Fruit fly (Drosophila melanogaster) whole organism, embryonic: ENCODE results near the gene Tmep.

Experiments
- CG10431 ChIP-seq: fragments of 200-800 bp; sonication (Bioruptor generic); optimal IDR thresholded peaks from 3 replicates; lab custom pipeline; 2018; ENCODE audit warnings: missing biosample characterization, mild to moderate bottlenecking, missing genetic modification characterization
- CG12071 ChIP-seq: fragments of 200-800 bp; sonication (Bioruptor generic); optimal IDR thresholded peaks from 3 replicates; lab custom pipeline; 2018; ENCODE audit warnings: missing biosample characterization, mild to moderate bottlenecking, missing genetic modification characterization
- CG12769 ChIP-seq: fragments of 200-800 bp; sonication (Bioruptor generic); optimal IDR thresholded peaks from 2 replicates; lab custom pipeline; 2019; ENCODE audit warnings: missing biosample characterization, mild to moderate bottlenecking, missing genetic modification characterization, moderate library complexity
- CG13424 ChIP-seq: fragments of 200-800 bp; sonication (Bioruptor generic); optimal IDR thresholded peaks from 2 replicates; lab custom pipeline; 2019; ENCODE audit warnings: missing biosample characterization, mild to moderate bottlenecking, missing genetic modification characterization, moderate library complexity
- CG14014 ChIP-seq: fragments of 200-800 bp; sonication (Bioruptor generic); IDR thresholded peaks from 2 replicates; pipeline ENCODE4 v1.3.6; 2022; ENCODE audit warnings: missing biosample characterization, missing genetic modification characterization
- CG15514 ChIP-seq: fragments of 200-800 bp; sonication (Bioruptor generic); optimal IDR thresholded peaks from 3 replicates; lab custom pipeline; 2017; ENCODE audit warnings: missing biosample characterization, missing genetic modification characterization, mild to moderate bottlenecking, moderate library complexity, missing genetic modification reagents
- CG17568 ChIP-seq: fragments of 200-800 bp; sonication (Bioruptor generic); optimal IDR thresholded peaks from 2 replicates; lab custom pipeline; 2018; ENCODE audit warnings: missing biosample characterization, mild to moderate bottlenecking, missing genetic modification characterization, moderate library complexity
- CG18262 ChIP-seq: fragments of 200-800 bp; optimal IDR thresholded peaks from 3 replicates; lab custom pipeline; 2019; ENCODE audit warnings: missing biosample characterization, mild to moderate bottlenecking, missing genetic modification characterization, moderate library complexity
- CG1832 ChIP-seq: fragments of 200-800 bp; sonication (Bioruptor generic); optimal IDR thresholded peaks from 2 replicates; lab custom pipeline; 2017; ENCODE audit warnings: missing biosample characterization, mild to moderate bottlenecking, missing genetic modification characterization, inconsistent platforms
- CG30403 ChIP-seq: fragments of 200-800 bp; sonication (Bioruptor generic); optimal IDR thresholded peaks from 3 replicates; lab custom pipeline; 2016; ENCODE audit warnings: missing biosample characterization, missing genetic modification characterization
- CG34376 ChIP-seq: fragments of 200-800 bp; sonication (Bioruptor generic); optimal IDR thresholded peaks from 2 replicates; lab custom pipeline; 2018; ENCODE audit warnings: missing biosample characterization, mild to moderate bottlenecking, missing genetic modification characterization
- CG4360 ChIP-seq: fragments of 200-800 bp; sonication (Bioruptor generic); IDR thresholded peaks from 2 replicates; pipeline ENCODE4 v1.3.6; 2022; ENCODE audit warnings: missing biosample characterization, missing genetic modification characterization
- CG4424 ChIP-seq: fragments of 200-800 bp; sonication (Bioruptor generic); optimal IDR thresholded peaks from 3 replicates; lab custom pipeline; 2016; ENCODE audit warnings: missing biosample characterization, missing genetic modification characterization
- CG6813 ChIP-seq: fragments of 200-800 bp; sonication (Bioruptor generic); optimal IDR thresholded peaks from 2 replicates; lab custom pipeline; 2017; ENCODE audit warnings: missing biosample characterization, missing genetic modification characterization, mild to moderate bottlenecking, moderate library complexity, missing genetic modification reagents
- CG8290 ChIP-seq, 3 experiments: fragments of 200-800 bp; sonication (Bioruptor generic); optimal IDR thresholded peaks; 2 replicates each; lab custom pipeline; 2016 to 2019; ENCODE audit warnings: missing biosample characterization in 3 of 3, missing genetic modification characterization in 3 of 3, mild to moderate bottlenecking in 2 of 3, moderate library complexity in 1 of 3
- CG8388 ChIP-seq: fragments of 200-800 bp; sonication (Bioruptor generic); optimal IDR thresholded peaks from 2 replicates; lab custom pipeline; 2019; ENCODE audit warnings: missing biosample characterization, mild to moderate bottlenecking, missing genetic modification characterization, moderate library complexity
- CHES-1-like ChIP-seq: fragments of 200-800 bp; sonication (Bioruptor generic); optimal IDR thresholded peaks from 2 replicates; lab custom pipeline; 2016; ENCODE audit warnings: missing biosample characterization, missing genetic modification characterization
- D ChIP-seq, 2 experiments: fragments of 200-800 bp in 1 of 2; fragments of >200 bp in 1 of 2; sonication (Bioruptor generic) in 1 of 2; optimal IDR thresholded peaks; 2 replicates in 1 of 2; 3 replicates in 1 of 2; lab custom pipeline; 2017; ENCODE audit warnings: mild to moderate bottlenecking in 1 of 2, missing biosample characterization in 1 of 2, missing genetic modification characterization in 1 of 2, missing genetic modification reagents in 1 of 2
- Dbx ChIP-seq: fragments of 200-800 bp; sonication (Bioruptor generic); IDR thresholded peaks from 3 replicates; pipeline ENCODE4 v1.3.6; 2022; ENCODE audit warnings: missing biosample characterization, missing genetic modification characterization
- Dll ChIP-seq: fragments of 200-800 bp; sonication (Bioruptor generic); IDR thresholded peaks from 4 replicates; pipeline ENCODE4 v1.3.6; 2022; ENCODE audit warnings: missing biosample characterization, missing genetic modification characterization; ENCODE audit not compliant: partially characterized antibody
- Ets65A ChIP-seq: fragments of 200-800 bp; sonication (Bioruptor generic); peaks from one replicate; lab custom pipeline; 2016; ENCODE audit warnings: missing biosample characterization, missing genetic modification characterization
- Lpt ChIP-seq: fragments of >200 bp; optimal IDR thresholded peaks from 2 replicates; lab custom pipeline; 2018; ENCODE audit warnings: missing biosample characterization, missing genetic modification characterization
- Med ChIP-seq: fragments of 200-800 bp; sonication (Bioruptor generic); peaks from one replicate; lab custom pipeline; 2016; ENCODE audit warnings: missing biosample characterization, missing genetic modification characterization, mild to moderate bottlenecking, inconsistent platforms, moderate library complexity
- Pdp1 ChIP-seq, 2 experiments: fragments of 200-800 bp; sonication (Bioruptor generic); optimal IDR thresholded peaks; 3 replicates each; lab custom pipeline; 2016; ENCODE audit warnings: missing biosample characterization in 2 of 2, missing genetic modification characterization in 2 of 2, mild to moderate bottlenecking in 1 of 2, moderate library complexity in 1 of 2
- Sry-β ChIP-seq: fragments of 200-800 bp; sonication (Bioruptor generic); optimal IDR thresholded peaks from 2 replicates; lab custom pipeline; 2018; ENCODE audit warnings: missing biosample characterization, mild to moderate bottlenecking, missing genetic modification characterization, moderate library complexity
- Trl ChIP-seq, 3 experiments: fragments of >200 bp in 2 of 3; fragments of 200-800 bp in 1 of 3; sonication (Bioruptor generic) in 1 of 3; optimal IDR thresholded peaks; 2 replicates in 1 of 3; 3 replicates in 2 of 3; lab custom pipeline; 2016 to 2017; ENCODE audit warnings: missing biosample characterization in 1 of 3, missing genetic modification characterization in 1 of 3
- YL-1 ChIP-seq: fragments of 200-800 bp; sonication (Bioruptor generic); optimal IDR thresholded peaks from 3 replicates; lab custom pipeline; 2017; ENCODE audit warnings: missing biosample characterization, mild to moderate bottlenecking, missing genetic modification characterization
- aop ChIP-seq: fragments of 200-800 bp; sonication (Bioruptor generic); IDR thresholded peaks from 2 replicates; pipeline ENCODE4 v1.3.6; 2022; ENCODE audit warnings: missing biosample characterization, missing genetic modification characterization
- chm ChIP-seq: fragments of 200-800 bp; sonication (Bioruptor generic); IDR thresholded peaks from 2 replicates; pipeline ENCODE4 v1.3.6; 2022; ENCODE audit warnings: missing biosample characterization, missing genetic modification characterization
- dm ChIP-seq: fragments of 200-800 bp; sonication (Bioruptor generic); optimal IDR thresholded peaks from 3 replicates; lab custom pipeline; 2016; ENCODE audit warnings: missing biosample characterization, missing genetic modification characterization
- dmrt11E ChIP-seq: fragments of 200-800 bp; sonication (Bioruptor generic); optimal IDR thresholded peaks from 3 replicates; lab custom pipeline; 2018; ENCODE audit warnings: missing biosample characterization, mild to moderate bottlenecking, missing genetic modification characterization, moderate library complexity
- ftz-f1 ChIP-seq: fragments of 200-800 bp; sonication (Bioruptor generic); optimal IDR thresholded peaks from 2 replicates; lab custom pipeline; 2016; ENCODE audit warnings: missing biosample characterization, missing genetic modification characterization
- gcm ChIP-seq: fragments of 200-800 bp; sonication (Bioruptor generic); optimal IDR thresholded peaks from 2 replicates; lab custom pipeline; 2019; ENCODE audit warnings: missing biosample characterization, mild to moderate bottlenecking, missing genetic modification characterization, moderate library complexity
- ham ChIP-seq: fragments of 200-800 bp; sonication (Bioruptor generic); IDR thresholded peaks from 2 replicates; pipeline ENCODE4 v1.3.6; 2022; ENCODE audit warnings: missing biosample characterization, missing genetic modification characterization
- kay ChIP-seq: fragments of 200-800 bp; sonication (Bioruptor generic); optimal IDR thresholded peaks from 2 replicates; lab custom pipeline; 2016; ENCODE audit warnings: missing biosample characterization, missing genetic modification characterization
- kni ChIP-seq: fragments of 200-800 bp; sonication (Bioruptor generic); optimal IDR thresholded peaks from 3 replicates; lab custom pipeline; 2017; ENCODE audit warnings: mild to moderate bottlenecking, missing biosample characterization, missing genetic modification reagents, missing genetic modification characterization
- lov ChIP-seq, 2 experiments: fragments of 200-800 bp in 1 of 2; fragments of >200 bp in 1 of 2; sonication (Bioruptor generic) in 1 of 2; IDR thresholded peaks in 1 of 2; optimal IDR thresholded peaks in 1 of 2; 2 replicates in 1 of 2; 3 replicates in 1 of 2; pipeline versions ENCODE4 v1.3.6 to Lab custom; 2017 to 2022; ENCODE audit warnings: missing biosample characterization in 1 of 2, missing genetic modification characterization in 1 of 2
- mirr ChIP-seq: fragments of 200-800 bp; sonication (Bioruptor generic); optimal IDR thresholded peaks from 3 replicates; lab custom pipeline; 2018; ENCODE audit warnings: missing biosample characterization, mild to moderate bottlenecking, missing genetic modification characterization
- onecut ChIP-seq: fragments of 200-800 bp; sonication (Bioruptor generic); IDR thresholded peaks from 2 replicates; pipeline ENCODE4 v1.3.6; 2022; ENCODE audit warnings: missing biosample characterization, missing genetic modification characterization
- otp ChIP-seq: fragments of 200-800 bp; sonication (Bioruptor generic); IDR thresholded peaks from 3 replicates; pipeline ENCODE4, ENCODE4 v1.3.6; 2022; ENCODE audit warnings: missing biosample characterization, missing genetic modification characterization
- pho ChIP-seq: fragments of 200-800 bp; sonication (Bioruptor generic); optimal IDR thresholded peaks from 2 replicates; lab custom pipeline; 2016; ENCODE audit warnings: missing biosample characterization, missing genetic modification characterization
- rib ChIP-seq: fragments of 200-800 bp; sonication (Bioruptor generic); IDR thresholded peaks from 2 replicates; pipeline ENCODE4 v1.3.6; 2022; ENCODE audit warnings: missing biosample characterization, missing genetic modification characterization
- row ChIP-seq: fragments of 200-800 bp; sonication (Bioruptor generic); IDR thresholded peaks from 3 replicates; pipeline ENCODE4 v1.3.6; 2022; ENCODE audit warnings: missing biosample characterization, missing genetic modification characterization
- sens-2 ChIP-seq: fragments of 200-800 bp; sonication (Bioruptor generic); IDR thresholded peaks from 2 replicates; pipeline ENCODE4 v1.3.6; 2022; ENCODE audit warnings: missing biosample characterization, missing genetic modification characterization
- sr ChIP-seq: fragments of 200-800 bp; sonication (Bioruptor generic); IDR thresholded peaks from 3 replicates; pipeline ENCODE4 v1.3.6; 2022; ENCODE audit warnings: missing biosample characterization, missing genetic modification characterization
- sug ChIP-seq: fragments of 200-800 bp; optimal IDR thresholded peaks from 2 replicates; lab custom pipeline; 2019; ENCODE audit warnings: missing biosample characterization, mild to moderate bottlenecking, missing genetic modification characterization, moderate library complexity

Tmep gene

DNA sequence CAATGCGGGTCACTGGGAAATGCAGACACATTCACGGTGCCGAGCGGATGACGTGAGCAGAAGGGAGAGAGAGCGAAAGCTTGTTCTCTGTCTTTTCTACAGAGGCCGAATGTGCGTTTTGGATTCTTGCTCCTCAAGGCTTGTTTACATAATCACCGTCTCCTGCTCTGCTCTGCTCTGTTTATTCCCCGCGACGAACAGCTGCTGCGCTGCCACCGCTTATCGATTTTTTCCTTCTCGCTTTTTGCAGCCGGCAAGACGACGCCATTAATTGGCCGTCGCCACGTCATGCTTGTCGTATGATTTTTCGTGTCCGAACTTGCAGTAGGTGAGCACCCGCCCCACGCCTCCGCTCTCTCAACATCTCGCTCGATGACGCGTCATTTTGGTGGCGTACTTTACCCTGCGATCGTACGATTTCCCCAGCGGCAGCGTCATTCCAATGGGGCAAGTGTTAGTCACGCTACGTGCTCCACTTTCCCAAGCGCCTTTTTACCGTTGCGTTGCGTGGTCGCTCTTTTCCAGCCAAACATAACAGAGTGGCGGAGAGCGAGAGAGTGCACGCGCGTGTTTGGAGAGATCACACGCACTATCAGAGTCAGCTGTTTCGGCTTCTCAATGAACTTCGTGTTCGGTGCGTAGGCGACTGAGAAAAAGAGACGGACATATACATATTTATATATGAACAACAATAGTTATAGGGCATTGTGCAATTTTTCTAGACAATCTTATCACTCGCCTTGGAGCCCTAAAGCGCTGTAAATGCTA lies 22.4 kb upstream of the Tmep start (continued):
- no peak for TF ChIP-seq otp (GFP tag; lab: Robert Waterston, UW)
- TF ChIP-seq CG13424 (tag; lab: Kevin White, UChicago): peak; percentile 27
- TF ChIP-seq Dbx (GFP tag; lab: Robert Waterston, UW): 0 out of 3 replicates have a peak, but pooled peaks have one; percentile 1
- 0 out of 2 replicates have a peak, but pooled peaks have one; percentile 5 for TF ChIP-seq CG14014 (GFP tag; lab: Robert Waterston, UW)
- no peak for TF ChIP-seq CG8388
- peak; percentile 29 for TF ChIP-seq CHES-1-like (GFP tag; lab: Kevin White, UChicago)
- peak; percentile 18 for TF ChIP-seq CG6813
- peak; percentile 19 for TF ChIP-seq CG15514 (GFP tag; lab: Kevin White, UChicago)
- peak; percentile 93 for TF ChIP-seq sr (GFP tag; lab: Robert Waterston, UW)
- peak; percentile 45 for TF ChIP-seq kay (GFP tag; lab: Kevin White, UChicago)
- peak; percentile 82 to 86 for TF ChIP-seq Trl (optimal IDR thresholded peaks at IDR 0.05; lab: Kevin White, UChicago)
- TF ChIP-seq Trl (GFP tag; optimal IDR thresholded peaks at IDR 0.05; lab: Kevin White, UChicago): peak; percentile 17
- no peak for TF ChIP-seq Sry-β
- no peak for TF ChIP-seq CG30403 (GFP tag; lab: Kevin White, UChicago)
- TF ChIP-seq Pdp1 (GFP tag; optimal IDR thresholded peaks at IDR 0.05; lab: Kevin White, UChicago): peak in 1 of 2 experiments; percentile 93
- 0 out of 2 replicates have a peak, but pooled peaks have one; percentile 8 for TF ChIP-seq chm (GFP tag; lab: Robert Waterston, UW)
- peak; percentile 98 for TF ChIP-seq onecut (GFP tag; lab: Robert Waterston, UW)
- peak; percentile 49 for TF ChIP-seq mirr (GFP tag; lab: Kevin White, UChicago)
- TF ChIP-seq gcm: peak; percentile 40
- TF ChIP-seq ham (GFP tag; lab: Robert Waterston, UW): no peak
- peak; percentile 58 for TF ChIP-seq D (optimal IDR thresholded peaks at IDR 0.05; lab: Kevin White, UChicago)
- TF ChIP-seq D (GFP tag; optimal IDR thresholded peaks at IDR 0.05; lab: Kevin White, UChicago): no peak
- TF ChIP-seq CG4424 (GFP tag; lab: Kevin White, UChicago): no peak
- TF ChIP-seq pho: no peak
- TF ChIP-seq Lpt: no peak
- peak; percentile 99 for TF ChIP-seq kni (GFP tag; lab: Kevin White, UChicago)
- TF ChIP-seq aop (GFP tag; lab: Robert Waterston, UW): no peak
- TF ChIP-seq CG12071 (GFP tag; lab: Kevin White, UChicago): peak; percentile 5
- TF ChIP-seq Ets65A (GFP tag; lab: Kevin White, UChicago): peak; percentile 70
- TF ChIP-seq rib (GFP tag; lab: Robert Waterston, UW): peak; percentile 50; the same call in 1 of the 2 replicates
- peak; percentile 42 for TF ChIP-seq dm
- TF ChIP-seq sens-2 (GFP tag; lab: Robert Waterston, UW): 0 out of 2 replicates have a peak, but pooled peaks have one; percentile 5
- peak; percentile 11 for TF ChIP-seq CG1832 (GFP tag; lab: Kevin White, UChicago)
- TF ChIP-seq YL-1 (GFP tag; lab: Kevin White, UChicago): peak; percentile 35
- TF ChIP-seq sug (tag; lab: Kevin White, UChicago): peak; percentile 5
- 0 out of 2 replicates have a peak, but pooled peaks have one; percentile 22 for TF ChIP-seq CG4360 (GFP tag; lab: Robert Waterston, UW)
- no peak for TF ChIP-seq CG8290 (GFP tag; optimal IDR thresholded peaks at IDR 0.05; lab: Kevin White, UChicago)
- TF ChIP-seq CG8290 (tag; optimal IDR thresholded peaks at IDR 0.05; lab: Kevin White, UChicago): no peak
- TF ChIP-seq row (GFP tag; lab: Robert Waterston, UW): 0 out of 3 replicates have a peak, but pooled peaks have one; percentile 15
- peak; percentile 75 for TF ChIP-seq Med (GFP tag; lab: Kevin White, UChicago)
- TF ChIP-seq CG34376 (GFP tag; lab: Kevin White, UChicago): peak; percentile 46
- TF ChIP-seq CG12769: peak; percentile 20
- TF ChIP-seq CG17568 (GFP tag; lab: Kevin White, UChicago): peak; percentile 17
- peak; percentile 24 for TF ChIP-seq CG18262 (tag; lab: Kevin White, UChicago)
- TF ChIP-seq Dll: peak; percentile 24; the same call in 1 of the 4 replicates
- peak; percentile 24 for TF ChIP-seq ftz-f1 (GFP tag; lab: Kevin White, UChicago)
- no peak for TF ChIP-seq lov (optimal IDR thresholded peaks at IDR 0.05; lab: Kevin White, UChicago)
- TF ChIP-seq lov (GFP tag; IDR thresholded peaks at IDR 0.05; lab: Robert Waterston, UW): no peak
- TF ChIP-seq dmrt11E (tag; lab: Kevin White, UChicago): no peak
- TF ChIP-seq CG10431: no peak
